Worm (Caenorhabditis elegans) whole organism, late embryonic: Measurements from ENCODE around the gene B0310.1.

Experiments used
- C08G9.2 ChIP-seq: sonication (generic microtip); optimal IDR thresholded peaks from 2 replicates; lab custom pipeline; 2016; ENCODE audit warnings: mild to moderate bottlenecking, missing genetic modification characterization, moderate library complexity, missing compliant biosample characterization
- C38D4.7 ChIP-seq: fragments of 200-800 bp; sonication (Bioruptor generic); optimal IDR thresholded peaks from 2 replicates; lab custom pipeline; 2018; ENCODE audit warnings: mild to moderate bottlenecking, missing genetic modification characterization, moderate library complexity, missing compliant biosample characterization
- F13H6.1 ChIP-seq: sonication (generic microtip); optimal IDR thresholded peaks from 2 replicates; lab custom pipeline; 2016; ENCODE audit warnings: missing genetic modification characterization, missing compliant biosample characterization
- K09A11.1 ChIP-seq: sonication (generic microtip); optimal IDR thresholded peaks from 2 replicates; lab custom pipeline; 2017; ENCODE audit warnings: antibody characterized with exemption, mild to moderate bottlenecking, missing genetic modification characterization, missing compliant biosample characterization; ENCODE audit not compliant: insufficient read depth
- T23F11.4 ChIP-seq: fragments of 200-800 bp; sonication (Bioruptor generic); optimal IDR thresholded peaks from 2 replicates; lab custom pipeline; 2018; ENCODE audit warnings: mild to moderate bottlenecking, missing genetic modification characterization, missing compliant biosample characterization
- Y22D7AL.16 ChIP-seq: sonication (generic microtip); optimal IDR thresholded peaks from 2 replicates; lab custom pipeline; 2016; ENCODE audit warnings: missing genetic modification characterization, missing compliant biosample characterization
- ama-1 ChIP-seq: fragments of 150-350 bp; optimal IDR thresholded peaks from 2 replicates; lab custom pipeline; 2014
- ceh-18 ChIP-seq: sonication (generic microtip); optimal IDR thresholded peaks from 2 replicates; lab custom pipeline; 2016; ENCODE audit warnings: missing genetic modification characterization, missing compliant biosample characterization
- ceh-30 ChIP-seq: fragments of 150-350 bp; optimal IDR thresholded peaks from 2 replicates; lab custom pipeline; 2014; ENCODE audit warnings: missing biosample characterization, missing genetic modification characterization
- ceh-31 ChIP-seq: sonication (generic microtip); optimal IDR thresholded peaks from 2 replicates; lab custom pipeline; 2016; ENCODE audit warnings: missing genetic modification characterization, missing compliant biosample characterization
- ceh-34 ChIP-seq: sonication (generic microtip); optimal IDR thresholded peaks from 2 replicates; lab custom pipeline; 2016; ENCODE audit warnings: mild to moderate bottlenecking, missing genetic modification characterization, missing compliant biosample characterization
- ceh-45 ChIP-seq: fragments of 200-800 bp; sonication (Bioruptor generic); IDR thresholded peaks from 2 replicates; pipeline ENCODE4 v1.3.6; 2022; ENCODE audit warnings: missing genetic modification reagents, missing genetic modification characterization, missing compliant biosample characterization
- ceh-48 ChIP-seq: sonication (generic microtip); optimal IDR thresholded peaks from 2 replicates; lab custom pipeline; 2016; ENCODE audit warnings: missing genetic modification characterization, inconsistent platforms, missing compliant biosample characterization
- ceh-9 ChIP-seq: sonication (generic microtip); optimal IDR thresholded peaks from 2 replicates; lab custom pipeline; 2016; ENCODE audit warnings: mild to moderate bottlenecking, missing genetic modification characterization, inconsistent platforms, missing compliant biosample characterization
- dve-1 ChIP-seq: sonication (generic microtip); optimal IDR thresholded peaks from 2 replicates; lab custom pipeline; 2017; ENCODE audit warnings: antibody characterized with exemption, mild to moderate bottlenecking, missing genetic modification characterization, missing compliant biosample characterization
- elt-2 ChIP-seq: sonication (generic microtip); optimal IDR thresholded peaks from 2 replicates; lab custom pipeline; 2016; ENCODE audit warnings: missing genetic modification reagents, missing genetic modification characterization, missing compliant biosample characterization
- elt-4 ChIP-seq: sonication (generic microtip); optimal IDR thresholded peaks from 2 replicates; lab custom pipeline; 2016; ENCODE audit warnings: missing genetic modification characterization, missing compliant biosample characterization
- ets-4 ChIP-seq: sonication (generic microtip); optimal IDR thresholded peaks from 2 replicates; lab custom pipeline; 2016; ENCODE audit warnings: missing genetic modification characterization, missing compliant biosample characterization
- eyg-1 ChIP-seq: sonication (generic microtip); optimal IDR thresholded peaks from 2 replicates; lab custom pipeline; 2016; ENCODE audit warnings: missing genotype, missing genetic modification characterization, missing compliant biosample characterization
- fax-1 ChIP-seq: sonication (generic microtip); optimal IDR thresholded peaks from 2 replicates; lab custom pipeline; 2016; ENCODE audit warnings: missing genotype, missing genetic modification characterization, missing compliant biosample characterization
- fkh-10 ChIP-seq: fragments of 150-350 bp; optimal IDR thresholded peaks from 2 replicates; lab custom pipeline; 2014; ENCODE audit warnings: missing biosample characterization, missing genetic modification reagents, missing genetic modification characterization
- gmeb-2 ChIP-seq: sonication (generic microtip); optimal IDR thresholded peaks from 2 replicates; lab custom pipeline; 2016; ENCODE audit warnings: missing genetic modification characterization, inconsistent platforms, missing compliant biosample characterization
- hlh-13 ChIP-seq: fragments of 200-800 bp; sonication (Bioruptor generic); optimal IDR thresholded peaks from 2 replicates; lab custom pipeline; 2018; ENCODE audit warnings: mild to moderate bottlenecking, missing genetic modification characterization, missing compliant biosample characterization
- hlh-15 ChIP-seq: sonication (generic microtip); optimal IDR thresholded peaks from 2 replicates; lab custom pipeline; 2016; ENCODE audit warnings: missing genetic modification characterization, missing compliant biosample characterization
- hlh-30 ChIP-seq: sonication (generic microtip); optimal IDR thresholded peaks from 2 replicates; lab custom pipeline; 2017; ENCODE audit warnings: antibody characterized with exemption, missing genetic modification characterization, missing compliant biosample characterization; ENCODE audit not compliant: insufficient read depth
- mec-3 ChIP-seq: sonication (generic microtip); optimal IDR thresholded peaks from 2 replicates; lab custom pipeline; 2016; ENCODE audit warnings: borderline replicate concordance, missing genetic modification characterization, missing compliant biosample characterization
- nfya-1 ChIP-seq: sonication (generic microtip); optimal IDR thresholded peaks from 2 replicates; lab custom pipeline; 2017; ENCODE audit warnings: missing genetic modification characterization, mild to moderate bottlenecking, missing compliant biosample characterization, antibody characterized with exemption, moderate library complexity
- nhr-11 ChIP-seq: fragments of 150-350 bp; optimal IDR thresholded peaks from 2 replicates; lab custom pipeline; 2014; ENCODE audit warnings: missing biosample characterization, missing genetic modification characterization
- pag-3 ChIP-seq: sonication (generic microtip); optimal IDR thresholded peaks from 2 replicates; lab custom pipeline; 2016; ENCODE audit warnings: missing compliant biosample characterization, missing genetic modification characterization, borderline replicate concordance
- pat-9 ChIP-seq: fragments of 200-800 bp; sonication (Bioruptor generic); optimal IDR thresholded peaks from 2 replicates; lab custom pipeline; 2018; ENCODE audit warnings: mild to moderate bottlenecking, missing genetic modification characterization, moderate library complexity, missing compliant biosample characterization
- pax-1 ChIP-seq: fragments of 150-350 bp; optimal IDR thresholded peaks from 2 replicates; lab custom pipeline; 2014; ENCODE audit warnings: missing biosample characterization, missing genetic modification characterization
- pha-2 ChIP-seq: sonication (generic microtip); optimal IDR thresholded peaks from 2 replicates; lab custom pipeline; 2017; ENCODE audit warnings: mild to moderate bottlenecking, missing genetic modification characterization, missing compliant biosample characterization
- pha-4 ChIP-seq: fragments of 150-350 bp; optimal IDR thresholded peaks from 2 replicates; lab custom pipeline; 2018; ENCODE audit warnings: missing biosample characterization, missing genetic modification reagents, missing genetic modification characterization
- pqm-1 ChIP-seq: sonication (generic microtip); optimal IDR thresholded peaks from 2 replicates; lab custom pipeline; 2016; ENCODE audit warnings: missing genetic modification characterization, missing compliant biosample characterization
- pros-1 ChIP-seq: fragments of 150-350 bp; optimal IDR thresholded peaks from 2 replicates; lab custom pipeline; 2014; ENCODE audit warnings: missing biosample characterization, missing genetic modification reagents, missing genetic modification characterization
- ref-2 ChIP-seq: sonication (generic microtip); optimal IDR thresholded peaks from 2 replicates; lab custom pipeline; 2016; ENCODE audit warnings: missing genetic modification characterization, missing compliant biosample characterization
- rnt-1 ChIP-seq: sonication (generic microtip); optimal IDR thresholded peaks from 2 replicates; lab custom pipeline; 2016; ENCODE audit warnings: missing genetic modification characterization, missing compliant biosample characterization
- sdc-2 ChIP-seq: sonication (generic microtip); optimal IDR thresholded peaks from 2 replicates; lab custom pipeline; 2016; ENCODE audit warnings: missing genotype, missing genetic modification characterization, missing compliant biosample characterization
- sox-4 ChIP-seq: sonication (generic microtip); optimal IDR thresholded peaks from 2 replicates; lab custom pipeline; 2017; ENCODE audit warnings: mild to moderate bottlenecking, missing genetic modification characterization, inconsistent platforms, missing compliant biosample characterization
- syd-9 ChIP-seq: sonication (generic microtip); optimal IDR thresholded peaks from 2 replicates; lab custom pipeline; 2016; ENCODE audit warnings: mild to moderate bottlenecking, missing genetic modification characterization, moderate library complexity, missing compliant biosample characterization
- tbx-2 ChIP-seq: sonication (generic microtip); optimal IDR thresholded peaks from 2 replicates; lab custom pipeline; 2016; ENCODE audit warnings: missing genetic modification characterization, missing compliant biosample characterization
- tbx-7 ChIP-seq: sonication (generic microtip); optimal IDR thresholded peaks from 2 replicates; lab custom pipeline; 2016; ENCODE audit warnings: missing genotype, missing genetic modification characterization, missing compliant biosample characterization
- ttx-3 ChIP-seq: sonication (generic microtip); optimal IDR thresholded peaks from 2 replicates; lab custom pipeline; 2016; ENCODE audit warnings: missing genetic modification reagents, missing genetic modification characterization, missing compliant biosample characterization
- unc-3 ChIP-seq, 2 experiments: fragments of 200-800 bp in 1 of 2; sonication (Bioruptor generic) in 1 of 2; sonication (generic microtip) in 1 of 2; conservative IDR thresholded peaks in 1 of 2; optimal IDR thresholded peaks in 1 of 2; 2 replicates each; pipeline versions ENCODE4 v1.3.6 to Lab custom; 2016 to 2022; ENCODE audit warnings: missing compliant biosample characterization in 2 of 2, missing genetic modification characterization in 2 of 2, missing genetic modification reagents in 1 of 2
- unc-42 ChIP-seq: sonication (generic microtip); optimal IDR thresholded peaks from 2 replicates; lab custom pipeline; 2016; ENCODE audit warnings: missing genotype, missing genetic modification characterization, missing compliant biosample characterization
- unc-55 ChIP-seq: sonication (generic microtip); optimal IDR thresholded peaks from 2 replicates; lab custom pipeline; 2017; ENCODE audit warnings: missing biosample characterization, missing genetic modification reagents, missing genetic modification characterization
- zip-5 ChIP-seq: sonication (generic microtip); optimal IDR thresholded peaks from 2 replicates; lab custom pipeline; 2016; ENCODE audit warnings: missing genetic modification characterization, missing compliant biosample characterization
- ztf-16 ChIP-seq: sonication (generic microtip); optimal IDR thresholded peaks from 2 replicates; lab custom pipeline; 2017; ENCODE audit warnings: missing genetic modification characterization, missing compliant biosample characterization

Gene B0310.1

ce11 chrX:487669-488068, 5.4 kb upstream of the B0310.1 start:
- TF ChIP-seq pat-9 (tag; lab: Kevin White, UChicago) (no peak), ceh-30 (tag; lab: Kevin White, UChicago) (no peak), F13H6.1 (tag; lab: Kevin White, UChicago) (no peak), ref-2 (tag; lab: Kevin White, UChicago) (no peak), ceh-31 (no peak), dve-1 (tag; lab: Kevin White, UChicago) (no peak), sox-4 (tag; lab: Kevin White, UChicago) (no peak), pros-1 (tag; lab: Kevin White, UChicago) (no peak), T23F11.4 (no peak), unc-55 (GFP tag; lab: Kevin White, UChicago) (no peak), ceh-18 (tag; lab: Kevin White, UChicago) (no peak), rnt-1 (tag; lab: Kevin White, UChicago) (no peak), fax-1 (tag; lab: Kevin White, UChicago) (no peak)

DNA sequence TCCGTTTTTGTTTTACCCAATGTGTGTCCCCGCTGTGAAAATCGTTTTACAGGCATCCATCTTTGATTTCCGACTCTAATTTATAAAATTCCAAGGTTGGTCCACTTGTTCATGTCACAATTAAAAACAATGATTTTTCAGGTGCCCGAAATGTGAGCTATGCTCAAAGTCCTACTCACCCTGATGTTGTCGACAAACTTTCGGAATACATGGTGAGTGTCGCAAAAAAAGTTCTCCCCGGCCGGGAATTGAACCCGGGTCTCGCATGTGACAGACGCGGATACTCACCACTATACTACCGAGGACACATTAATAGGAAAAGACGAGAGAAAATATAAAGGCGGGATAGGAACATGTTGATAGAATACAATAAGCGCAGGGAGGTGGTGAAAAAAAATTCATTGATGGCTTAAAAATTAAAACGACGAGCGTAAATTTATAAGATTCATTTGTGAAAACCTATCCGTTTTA, 3.4 kb upstream of the B0310.1 start, which contains the start of gene egl-17:
egl-17 (plus strand) TSS at position 51 of the 471 bp plus-strand sequence.
- peak; percentile 5 for TF ChIP-seq tbx-7 (tag; lab: Kevin White, UChicago)
- peak; percentile 64 for TF ChIP-seq zip-5 (tag; lab: Kevin White, UChicago)
- TF ChIP-seq elt-4 (tag; lab: Kevin White, UChicago), result peak; percentile 92
- TF ChIP-seq hlh-13 (GFP tag; lab: Kevin White, UChicago), result peak; percentile 77
- peak; percentile 83 for TF ChIP-seq ceh-31
- peak; percentile 94 for TF ChIP-seq ref-2 (tag; lab: Kevin White, UChicago)
- TF ChIP-seq dve-1 (tag; lab: Kevin White, UChicago), result peak; percentile 84
- TF ChIP-seq unc-3 (GFP tag; conservative IDR thresholded peaks at IDR 0.05; lab: Robert Waterston, UW), result peak; percentile 92
- TF ChIP-seq unc-3 (tag; optimal IDR thresholded peaks at IDR 0.05; lab: Kevin White, UChicago), result peak; percentile 90
- peak; percentile 87 for TF ChIP-seq ceh-18 (tag; lab: Kevin White, UChicago)
- TF ChIP-seq elt-2 (tag; lab: Kevin White, UChicago), result peak; percentile 94
- peak; percentile 91 for TF ChIP-seq F13H6.1 (tag; lab: Kevin White, UChicago)
- TF ChIP-seq pax-1 (tag; lab: Kevin White, UChicago), result no peak
- peak; percentile 88 for TF ChIP-seq tbx-2 (tag; lab: Kevin White, UChicago)
- TF ChIP-seq pha-4, result no peak
- TF ChIP-seq mec-3 (tag; lab: Kevin White, UChicago), result peak; percentile 89
- peak; percentile 71 for TF ChIP-seq pqm-1 (tag; lab: Kevin White, UChicago)
- peak; percentile 90 for TF ChIP-seq pha-2 (tag; lab: Kevin White, UChicago)
- peak; percentile 78 for TF ChIP-seq ceh-48
- peak; percentile 76 for TF ChIP-seq ets-4 (tag; lab: Kevin White, UChicago)
- peak; percentile 95 for TF ChIP-seq sdc-2
- TF ChIP-seq ttx-3 (tag; lab: Kevin White, UChicago), result peak; percentile 90
- peak; percentile 91 for TF ChIP-seq C08G9.2 (tag; lab: Kevin White, UChicago)
- TF ChIP-seq rnt-1 (tag; lab: Kevin White, UChicago), result peak; percentile 96
- peak; percentile 81 for TF ChIP-seq K09A11.1 (tag; lab: Kevin White, UChicago)
- TF ChIP-seq nhr-11 (tag; lab: Kevin White, UChicago), result no peak
- TF ChIP-seq ceh-34 (tag; lab: Kevin White, UChicago), result peak; percentile 90
- TF ChIP-seq C38D4.7, result peak; percentile 92
- peak; percentile 91 for TF ChIP-seq syd-9 (tag; lab: Kevin White, UChicago)
- peak; percentile 89 for TF ChIP-seq ceh-45 (GFP tag; lab: Robert Waterston, UW)
- peak; percentile 92 for TF ChIP-seq pat-9 (tag; lab: Kevin White, UChicago)
- peak; percentile 64 for TF ChIP-seq unc-42 (tag; lab: Kevin White, UChicago)
- peak; percentile 72 for TF ChIP-seq nfya-1
- peak; percentile 91 for TF ChIP-seq hlh-30 (tag; lab: Kevin White, UChicago)
- TF ChIP-seq T23F11.4, result peak; percentile 91
- peak; percentile 61 for TF ChIP-seq fkh-10 (GFP tag; lab: Kevin White, UChicago)
- peak; percentile 90 for TF ChIP-seq eyg-1
- peak; percentile 86 for TF ChIP-seq Y22D7AL.16 (tag; lab: Kevin White, UChicago)
- TF ChIP-seq sox-4 (tag; lab: Kevin White, UChicago), result peak; percentile 93
- peak; percentile 48 for TF ChIP-seq ceh-9 (tag; lab: Kevin White, UChicago)
- TF ChIP-seq pag-3 (tag; lab: Kevin White, UChicago), result peak; percentile 75
- TF ChIP-seq hlh-15 (tag; lab: Kevin White, UChicago), result peak; percentile 93
- peak; percentile 87 for TF ChIP-seq ztf-16 (tag; lab: Kevin White, UChicago)
- TF ChIP-seq gmeb-2 (tag; lab: Kevin White, UChicago), result peak; percentile 91
- no peak for TF ChIP-seq unc-55 (GFP tag; lab: Kevin White, UChicago)
- TF ChIP-seq ama-1 (lab: Kevin White, UChicago), result no peak
